Worm (Caenorhabditis elegans) whole organism, mixed stage, embryonic: ENCODE results near the gene metl-13.

Source experiments
- blmp-1 ChIP-seq: fragments of 150-350 bp; optimal IDR thresholded peaks from 2 replicates; lab custom pipeline; 2014; ENCODE audit warnings: missing biosample characterization, missing genetic modification characterization
- ces-1 ChIP-seq: fragments of 150-350 bp; optimal IDR thresholded peaks from 2 replicates; lab custom pipeline; 2014; ENCODE audit warnings: missing biosample characterization, missing genetic modification reagents, missing genetic modification characterization
- elt-3 ChIP-seq: fragments of 150-350 bp; optimal IDR thresholded peaks from 2 replicates; lab custom pipeline; 2014; ENCODE audit warnings: missing biosample characterization, missing genetic modification characterization
- flh-1 ChIP-seq: fragments of 200-800 bp; sonication (Bioruptor generic); optimal IDR thresholded peaks from 2 replicates; lab custom pipeline; 2018; ENCODE audit warnings: mild to moderate bottlenecking, missing genetic modification characterization, moderate library complexity, missing compliant biosample characterization
- lsy-2 ChIP-seq: fragments of 150-350 bp; optimal IDR thresholded peaks from 2 replicates; lab custom pipeline; 2014; ENCODE audit warnings: missing biosample characterization, missing genetic modification characterization
- mab-5 ChIP-seq: fragments of 150-350 bp; optimal IDR thresholded peaks from 2 replicates; lab custom pipeline; 2014; ENCODE audit warnings: missing biosample characterization, missing genetic modification characterization
- mep-1 ChIP-seq: fragments of 150-350 bp; optimal IDR thresholded peaks from 2 replicates; lab custom pipeline; 2017; ENCODE audit warnings: missing biosample characterization, missing genetic modification reagents, missing genetic modification characterization, inconsistent platforms
- mls-2 ChIP-seq: sonication (generic microtip); optimal IDR thresholded peaks from 2 replicates; lab custom pipeline; 2016; ENCODE audit warnings: mild to moderate bottlenecking, missing genetic modification characterization, moderate library complexity, missing compliant biosample characterization
- nhr-237 ChIP-seq: fragments of 150-350 bp; optimal IDR thresholded peaks from 2 replicates; lab custom pipeline; 2014; ENCODE audit warnings: missing biosample characterization, missing genetic modification characterization
- nhr-76 ChIP-seq: sonication (generic microtip); optimal IDR thresholded peaks from 2 replicates; lab custom pipeline; 2017; ENCODE audit warnings: missing biosample characterization, missing genetic modification characterization
- pha-4 ChIP-seq: fragments of 150-350 bp; optimal IDR thresholded peaks from 2 replicates; lab custom pipeline; 2018; ENCODE audit warnings: missing biosample characterization, missing genetic modification reagents, missing genetic modification characterization
- snpc-4 ChIP-seq: fragments of 150-350 bp; optimal IDR thresholded peaks from 2 replicates; lab custom pipeline; 2014; ENCODE audit warnings: missing biosample characterization, missing genetic modification characterization
- unc-39 ChIP-seq: fragments of 150-350 bp; optimal IDR thresholded peaks from 2 replicates; lab custom pipeline; 2014; ENCODE audit warnings: missing biosample characterization, missing genetic modification characterization
- unc-62 ChIP-seq: fragments of 150-350 bp; optimal IDR thresholded peaks from 2 replicates; lab custom pipeline; 2014; ENCODE audit warnings: missing biosample characterization, missing genetic modification reagents, missing genetic modification characterization

- no peak for TF ChIP-seq snpc-4
- TF ChIP-seq lsy-2 (tag; lab: Kevin White, UChicago), result no peak
- TF ChIP-seq nhr-76 (tag; lab: Kevin White, UChicago), result no peak
- TF ChIP-seq ces-1 (GFP tag; lab: Kevin White, UChicago), result no peak
- no peak for TF ChIP-seq mep-1 (tag; lab: Kevin White, UChicago)
- TF ChIP-seq mls-2 (tag; lab: Kevin White, UChicago), result no peak
- no peak for TF ChIP-seq unc-62 (GFP tag; lab: Kevin White, UChicago)
- no peak for TF ChIP-seq mab-5
- TF ChIP-seq elt-3 (tag; lab: Kevin White, UChicago), result no peak
- no peak for TF ChIP-seq pha-4
- TF ChIP-seq blmp-1 (tag; lab: Kevin White, UChicago), result no peak
- no peak for TF ChIP-seq flh-1
- no peak for TF ChIP-seq unc-39 (tag; lab: Kevin White, UChicago)
- TF ChIP-seq nhr-237 (tag; lab: Kevin White, UChicago), result no peak
These were observed 13.6 kb upstream of the metl-13 start, which contains the start of gene C01B10.3 for ce11 chrIV:6621252-6621651.
